Fruit fly (Drosophila melanogaster): ENCODE data around the gene Sgs7.

Gene Sgs7

DNA sequence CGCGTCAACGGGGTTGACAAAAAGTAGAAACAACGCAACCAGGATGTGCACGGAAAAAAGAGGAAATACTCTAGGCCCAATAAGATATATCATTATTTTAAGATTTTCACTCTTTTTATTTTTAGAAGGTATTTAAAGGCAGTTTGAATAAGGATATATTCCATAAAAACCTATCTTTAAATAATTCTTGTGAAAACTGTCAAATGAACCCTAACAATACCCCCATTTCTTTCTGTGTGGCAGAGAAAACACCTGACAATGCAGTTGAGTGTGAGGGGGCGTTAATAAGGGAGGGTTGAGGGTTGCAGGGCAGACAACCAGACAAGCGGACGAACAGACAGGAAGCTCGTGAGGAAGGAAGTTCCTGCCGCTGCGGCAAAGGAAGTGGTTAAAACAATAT lies 42.3 kb downstream of the Sgs7 start (continued):
- peak; percentile 46 for TF ChIP-seq CG33557 (GFP tag; optimal IDR thresholded peaks at IDR 0.05)
- no peak for TF ChIP-seq MTF-1 (GFP tag; optimal IDR thresholded peaks at IDR 0.05; ENCODE audit: borderline replicate concordance)
- TF ChIP-seq CG12219 (GFP tag; optimal IDR thresholded peaks at IDR 0.05) = peak; percentile 27
- peak; percentile 17 for TF ChIP-seq CG10147 (GFP tag; optimal IDR thresholded peaks at IDR 0.05)
- TF ChIP-seq CG9932 (GFP tag; IDR thresholded peaks at IDR 0.05) = no peak
- 0 out of 2 replicates have a peak, but pooled peaks have one; percentile 29 for TF ChIP-seq slbo (GFP tag; IDR thresholded peaks at IDR 0.05)
- no peak for TF ChIP-seq CG18764 (GFP tag; optimal IDR thresholded peaks at IDR 0.05)
- peak in 1 of 2 experiments; percentile 73 for TF ChIP-seq bsh (GFP tag; optimal IDR thresholded peaks at IDR 0.05)
- no peak for TF ChIP-seq CG6654 (GFP tag; optimal IDR thresholded peaks at IDR 0.05)
- peak; percentile 4 for TF ChIP-seq CG12659 (GFP tag; optimal IDR thresholded peaks at IDR 0.05)
- peak; percentile 29; the same call in 1 of the 3 replicates for TF ChIP-seq CG34422 (GFP tag; IDR thresholded peaks at IDR 0.05)
- peak; percentile 68 for TF ChIP-seq Blimp-1 (GFP tag; optimal IDR thresholded peaks at IDR 0.05)
- peak; percentile 45 for TF ChIP-seq gcm (GFP tag; optimal IDR thresholded peaks at IDR 0.05)
- peak; percentile 62 for TF ChIP-seq CG9727 (GFP tag; optimal IDR thresholded peaks at IDR 0.05)
- peak; percentile 60 for TF ChIP-seq unpg (GFP tag; optimal IDR thresholded peaks at IDR 0.05)
- TF ChIP-seq CG2202 (tag; optimal IDR thresholded peaks at IDR 0.05) = peak; percentile 41
- TF ChIP-seq phol (tag; optimal IDR thresholded peaks at IDR 0.05) = peak; percentile 53
- TF ChIP-seq E2f1 (GFP tag; IDR thresholded peaks at IDR 0.05) = peak; percentile 52
- peak; percentile 38 for TF ChIP-seq ssp (GFP tag; IDR thresholded peaks at IDR 0.05)
- TF ChIP-seq sisA (GFP tag; IDR thresholded peaks at IDR 0.05) = peak; percentile 45
- TF ChIP-seq Six4 (GFP tag; optimal IDR thresholded peaks at IDR 0.05) = peak; percentile 28
- TF ChIP-seq CG3281 (GFP tag; optimal IDR thresholded peaks at IDR 0.05) = no peak
- no peak for TF ChIP-seq fru (optimal IDR thresholded peaks at IDR 0.05)
- TF ChIP-seq az2 (GFP tag; optimal IDR thresholded peaks at IDR 0.05) = peak; percentile 12
- TF ChIP-seq CG12071 (GFP tag; optimal IDR thresholded peaks at IDR 0.05) = no peak
- peak; percentile 14 for TF ChIP-seq jumu (GFP tag; optimal IDR thresholded peaks at IDR 0.05)
- TF ChIP-seq Hr51 (GFP tag; optimal IDR thresholded peaks at IDR 0.05) = peak in 1 of 2 experiments; percentile 20
- TF ChIP-seq CG17802 (tag; optimal IDR thresholded peaks at IDR 0.05) = no peak
- 0 out of 3 replicates have a peak, but pooled peaks have one; percentile 53 for TF ChIP-seq ci (GFP tag; IDR thresholded peaks at IDR 0.05)
- TF ChIP-seq HmgZ (tag; optimal IDR thresholded peaks at IDR 0.05) = no peak
- no peak for TF ChIP-seq CG15479 (GFP tag; optimal IDR thresholded peaks at IDR 0.05)
- TF ChIP-seq CG9817 (tag; optimal IDR thresholded peaks at IDR 0.05) = no peak
- TF ChIP-seq CG6765 (GFP tag; optimal IDR thresholded peaks at IDR 0.05) = no peak
- TF ChIP-seq CG31441 (GFP tag; IDR thresholded peaks at IDR 0.05) = 0 out of 2 replicates have a peak, but pooled peaks have one; percentile 46
- peak; percentile 36 for TF ChIP-seq CG7556 (GFP tag; optimal IDR thresholded peaks at IDR 0.05)
- TF ChIP-seq grau (tag; optimal IDR thresholded peaks at IDR 0.05) = peak; percentile 40
- TF ChIP-seq CG17328 (GFP tag; IDR thresholded peaks at IDR 0.05) = 0 out of 2 replicates have a peak, but pooled peaks have one; percentile 18
- TF ChIP-seq eve (GFP tag; optimal IDR thresholded peaks at IDR 0.05) = peak in 1 of 2 experiments; percentile 16
- TF ChIP-seq mirr (GFP tag; optimal IDR thresholded peaks at IDR 0.05) = no peak
- peak; percentile 16 for TF ChIP-seq Abd-B (GFP tag; optimal IDR thresholded peaks at IDR 0.05)
- TF ChIP-seq Xrp1 (GFP tag; IDR thresholded peaks at IDR 0.05) = peak; percentile 82
- peak; percentile 3 for TF ChIP-seq CG3407 (GFP tag; optimal IDR thresholded peaks at IDR 0.05)
- peak; percentile 5 for TF ChIP-seq Dek (tag; optimal IDR thresholded peaks at IDR 0.05)
- TF ChIP-seq pros (GFP tag; optimal IDR thresholded peaks at IDR 0.05) = peak; percentile 73
- TF ChIP-seq CG30403 (GFP tag; optimal IDR thresholded peaks at IDR 0.05) = peak; percentile 38
- 0 out of 2 replicates have a peak, but pooled peaks have one; percentile 12 for TF ChIP-seq CG7372 (GFP tag; IDR thresholded peaks at IDR 0.05)
- peak; percentile 3 for TF ChIP-seq CG16815 (GFP tag; optimal IDR thresholded peaks at IDR 0.05)
- TF ChIP-seq CG32532 (GFP tag; IDR thresholded peaks at IDR 0.05) = no peak; the same call in 1 of the 2 replicates
- peak; percentile 22 for TF ChIP-seq CG10462 (GFP tag; optimal IDR thresholded peaks at IDR 0.05)
- peak; percentile 9 for TF ChIP-seq tap (tag; optimal IDR thresholded peaks at IDR 0.05)
